Worm (Caenorhabditis elegans) whole organism, young adult: ENCODE measurements around the gene him-6.

Source experiments
- Y53F4B.3 ChIP-seq: fragments of 200-800 bp; sonication (Bioruptor generic); IDR thresholded peaks from 2 replicates; pipeline ENCODE4 v1.3.6; 2022; ENCODE audit warnings: missing genetic modification reagents, missing genetic modification characterization, missing compliant biosample characterization
- cebp-2 ChIP-seq: fragments of 200-800 bp; sonication (Bioruptor generic); IDR thresholded peaks from 2 replicates; pipeline ENCODE4 v1.3.6; 2022; ENCODE audit warnings: missing genetic modification characterization, missing compliant biosample characterization
- ceh-91 ChIP-seq: fragments of 200-800 bp; sonication (Bioruptor generic); IDR thresholded peaks from 2 replicates; pipeline ENCODE4 v1.3.6; 2022; ENCODE audit warnings: missing genetic modification reagents, missing genetic modification characterization, missing compliant biosample characterization
- nhr-179 ChIP-seq: sonication (generic microtip); optimal IDR thresholded peaks from 2 replicates; lab custom pipeline; 2016; ENCODE audit warnings: mild to moderate bottlenecking, missing genetic modification characterization, missing compliant biosample characterization
- sea-2 ChIP-seq: fragments of 200-800 bp; sonication (Bioruptor generic); IDR thresholded peaks from 2 replicates; pipeline ENCODE4 v1.3.6; 2022; ENCODE audit warnings: missing genetic modification characterization, missing compliant biosample characterization
- unc-62 ChIP-seq: fragments of 150-350 bp; optimal IDR thresholded peaks from 2 replicates; lab custom pipeline; 2014; ENCODE audit warnings: missing biosample characterization, missing genetic modification reagents, missing genetic modification characterization

DNA sequence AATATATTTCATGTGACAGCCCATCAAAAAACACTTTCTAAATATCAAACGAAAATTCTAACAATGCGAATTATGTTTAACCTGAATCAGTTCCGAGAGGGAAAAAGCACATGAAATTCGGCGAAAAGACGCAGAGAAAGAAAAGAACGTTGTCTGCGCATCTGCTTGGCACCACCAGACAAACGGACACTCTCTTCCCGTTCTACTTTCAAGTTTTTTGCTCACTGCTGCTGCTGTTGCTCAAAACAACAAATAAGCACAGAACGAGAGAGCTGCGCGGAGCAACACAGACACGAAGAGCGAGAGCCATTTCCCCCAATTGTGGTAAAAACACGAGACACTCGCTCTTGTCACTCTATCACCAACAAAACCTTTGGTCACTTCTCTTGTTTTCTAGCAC, 25.8 kb upstream of the him-6 start:
- no peak for TF ChIP-seq ceh-91 (GFP tag; lab: Robert Waterston, UW)
- no peak for TF ChIP-seq sea-2 (GFP tag; lab: Robert Waterston, UW)
- no peak for TF ChIP-seq unc-62 (GFP tag; lab: Kevin White, UChicago)
- TF ChIP-seq cebp-2 (GFP tag; lab: Robert Waterston, UW): no peak
- TF ChIP-seq Y53F4B.3 (GFP tag; lab: Robert Waterston, UW): no peak
- TF ChIP-seq nhr-179 (tag; lab: Kevin White, UChicago): no peak
